Worm (Caenorhabditis elegans) whole organism, late embryonic: Measurements from ENCODE around the gene iglr-1.

Experiments used
- ceh-6 ChIP-seq: fragments of 200-800 bp; sonication (Bioruptor generic); optimal IDR thresholded peaks from 2 replicates; lab custom pipeline; 2018; ENCODE audit warnings: mild to moderate bottlenecking, missing genetic modification characterization, missing compliant biosample characterization
- dmd-4 ChIP-seq: sonication (generic microtip); optimal IDR thresholded peaks from 2 replicates; lab custom pipeline; 2016; ENCODE audit warnings: borderline replicate concordance, missing genetic modification characterization, missing compliant biosample characterization
- elt-2 ChIP-seq: sonication (generic microtip); optimal IDR thresholded peaks from 2 replicates; lab custom pipeline; 2016; ENCODE audit warnings: missing genetic modification reagents, missing genetic modification characterization, missing compliant biosample characterization
- elt-4 ChIP-seq: sonication (generic microtip); optimal IDR thresholded peaks from 2 replicates; lab custom pipeline; 2016; ENCODE audit warnings: missing genetic modification characterization, missing compliant biosample characterization
- ets-4 ChIP-seq: sonication (generic microtip); optimal IDR thresholded peaks from 2 replicates; lab custom pipeline; 2016; ENCODE audit warnings: missing genetic modification characterization, missing compliant biosample characterization
- nhr-11 ChIP-seq: fragments of 150-350 bp; optimal IDR thresholded peaks from 2 replicates; lab custom pipeline; 2014; ENCODE audit warnings: missing biosample characterization, missing genetic modification characterization

ce11 chrX:14978756-14979155 lies 12.4 kb downstream of the iglr-1 start:
- TF ChIP-seq ets-4 (tag; lab: Kevin White, UChicago) (no peak), nhr-11 (tag; lab: Kevin White, UChicago) (no peak), elt-4 (no peak), dmd-4 (tag; lab: Kevin White, UChicago) (no peak), elt-2 (tag; lab: Kevin White, UChicago) (no peak), ceh-6 (no peak)
